Worm (Caenorhabditis elegans) whole organism, mixed stage, embryonic: ENCODE data around the gene rga-5.

Experiments used
- M03D4.4 ChIP-seq: sonication (generic microtip); optimal IDR thresholded peaks from 2 replicates; lab custom pipeline; 2017; ENCODE audit warnings: mild to moderate bottlenecking, missing genetic modification characterization, missing compliant biosample characterization
- bed-3 ChIP-seq: fragments of 200-800 bp; sonication (Bioruptor generic); optimal IDR thresholded peaks from 3 replicates; lab custom pipeline; 2018; ENCODE audit warnings: mild to moderate bottlenecking, missing genetic modification characterization, moderate library complexity, missing compliant biosample characterization
- blmp-1 ChIP-seq: fragments of 150-350 bp; optimal IDR thresholded peaks from 2 replicates; lab custom pipeline; 2014; ENCODE audit warnings: missing biosample characterization, missing genetic modification characterization
- ceh-39 ChIP-seq: fragments of 150-350 bp; optimal IDR thresholded peaks from 2 replicates; lab custom pipeline; 2014; ENCODE audit warnings: missing biosample characterization, missing genetic modification characterization
- ceh-43 ChIP-seq: fragments of 200-800 bp; sonication (Bioruptor generic); optimal IDR thresholded peaks from 2 replicates; lab custom pipeline; 2018; ENCODE audit warnings: mild to moderate bottlenecking, missing genetic modification characterization, moderate library complexity, missing compliant biosample characterization
- ceh-83 ChIP-seq: fragments of 200-800 bp; sonication (Bioruptor generic); optimal IDR thresholded peaks from 2 replicates; lab custom pipeline; 2018; ENCODE audit warnings: mild to moderate bottlenecking, missing genetic modification characterization, missing compliant biosample characterization
- ces-1 ChIP-seq: fragments of 150-350 bp; optimal IDR thresholded peaks from 2 replicates; lab custom pipeline; 2014; ENCODE audit warnings: missing biosample characterization, missing genetic modification reagents, missing genetic modification characterization
- cnd-1 ChIP-seq: fragments of 200-800 bp; sonication (Bioruptor generic); optimal IDR thresholded peaks from 2 replicates; lab custom pipeline; 2018; ENCODE audit warnings: mild to moderate bottlenecking, missing genetic modification characterization, missing compliant biosample characterization
- drap-1 ChIP-seq: fragments of 200-800 bp; sonication (Bioruptor generic); optimal IDR thresholded peaks from 3 replicates; lab custom pipeline; 2018; ENCODE audit warnings: mild to moderate bottlenecking, missing genetic modification characterization, missing compliant biosample characterization
- elt-1 ChIP-seq: sonication (generic microtip); optimal IDR thresholded peaks from 2 replicates; lab custom pipeline; 2017; ENCODE audit warnings: missing genetic modification characterization, mild to moderate bottlenecking, missing compliant biosample characterization, antibody characterized with exemption, moderate library complexity, borderline replicate concordance; ENCODE audit not compliant: insufficient read depth
- elt-3 ChIP-seq: fragments of 150-350 bp; optimal IDR thresholded peaks from 2 replicates; lab custom pipeline; 2014; ENCODE audit warnings: missing biosample characterization, missing genetic modification characterization
- flh-1 ChIP-seq: fragments of 200-800 bp; sonication (Bioruptor generic); optimal IDR thresholded peaks from 2 replicates; lab custom pipeline; 2018; ENCODE audit warnings: mild to moderate bottlenecking, missing genetic modification characterization, moderate library complexity, missing compliant biosample characterization
- ham-2 ChIP-seq: fragments of 200-800 bp; sonication (Bioruptor generic); optimal IDR thresholded peaks from 2 replicates; lab custom pipeline; 2018; ENCODE audit warnings: mild to moderate bottlenecking, missing genetic modification characterization, missing compliant biosample characterization
- hlh-1 ChIP-seq: fragments of 150-350 bp; optimal IDR thresholded peaks from 2 replicates; lab custom pipeline; 2014; ENCODE audit warnings: missing biosample characterization, missing genetic modification reagents, missing genetic modification characterization
- lin-13 ChIP-seq: fragments of 150-350 bp; optimal IDR thresholded peaks from 2 replicates; lab custom pipeline; 2014; ENCODE audit warnings: missing biosample characterization, missing genetic modification characterization
- lin-32 ChIP-seq: fragments of 200-800 bp; sonication (Bioruptor generic); optimal IDR thresholded peaks from 2 replicates; lab custom pipeline; 2018; ENCODE audit warnings: mild to moderate bottlenecking, missing genetic modification characterization, missing compliant biosample characterization
- lsy-2 ChIP-seq: fragments of 150-350 bp; optimal IDR thresholded peaks from 2 replicates; lab custom pipeline; 2014; ENCODE audit warnings: missing biosample characterization, missing genetic modification characterization
- mab-5 ChIP-seq: fragments of 150-350 bp; optimal IDR thresholded peaks from 2 replicates; lab custom pipeline; 2014; ENCODE audit warnings: missing biosample characterization, missing genetic modification characterization
- mep-1 ChIP-seq: fragments of 150-350 bp; optimal IDR thresholded peaks from 2 replicates; lab custom pipeline; 2017; ENCODE audit warnings: missing biosample characterization, missing genetic modification reagents, missing genetic modification characterization, inconsistent platforms
- mls-2 ChIP-seq: sonication (generic microtip); optimal IDR thresholded peaks from 2 replicates; lab custom pipeline; 2016; ENCODE audit warnings: mild to moderate bottlenecking, missing genetic modification characterization, moderate library complexity, missing compliant biosample characterization
- nhr-12 ChIP-seq: fragments of 150-350 bp; optimal IDR thresholded peaks from 2 replicates; lab custom pipeline; 2014; ENCODE audit warnings: missing biosample characterization, missing genetic modification characterization
- nhr-2 ChIP-seq: fragments of 150-350 bp; optimal IDR thresholded peaks from 2 replicates; lab custom pipeline; 2014; ENCODE audit warnings: missing biosample characterization, missing genetic modification characterization
- nhr-28 ChIP-seq: fragments of 150-350 bp; optimal IDR thresholded peaks from 2 replicates; lab custom pipeline; 2014; ENCODE audit warnings: missing biosample characterization, missing genetic modification characterization
- nhr-76 ChIP-seq: sonication (generic microtip); optimal IDR thresholded peaks from 2 replicates; lab custom pipeline; 2017; ENCODE audit warnings: missing biosample characterization, missing genetic modification characterization
- pha-4 ChIP-seq: fragments of 150-350 bp; optimal IDR thresholded peaks from 2 replicates; lab custom pipeline; 2018; ENCODE audit warnings: missing biosample characterization, missing genetic modification reagents, missing genetic modification characterization
- sem-2 ChIP-seq: fragments of 200-800 bp; sonication (Bioruptor generic); optimal IDR thresholded peaks from 2 replicates; lab custom pipeline; 2018; ENCODE audit warnings: mild to moderate bottlenecking, missing genetic modification characterization, missing compliant biosample characterization
- sptf-1 ChIP-seq: sonication (generic microtip); optimal IDR thresholded peaks from 2 replicates; lab custom pipeline; 2017; ENCODE audit warnings: mild to moderate bottlenecking, missing genetic modification characterization, moderate library complexity, missing compliant biosample characterization
- unc-120 ChIP-seq: sonication (generic microtip); optimal IDR thresholded peaks from 2 replicates; lab custom pipeline; 2017; ENCODE audit warnings: missing genetic modification characterization, missing compliant biosample characterization; ENCODE audit not compliant: poor library complexity, severe bottlenecking
- unc-39 ChIP-seq: fragments of 150-350 bp; optimal IDR thresholded peaks from 2 replicates; lab custom pipeline; 2014; ENCODE audit warnings: missing biosample characterization, missing genetic modification characterization
- zip-8 ChIP-seq: fragments of 150-350 bp; optimal IDR thresholded peaks from 2 replicates; lab custom pipeline; 2014; ENCODE audit warnings: missing biosample characterization, missing genetic modification characterization
- ztf-11 ChIP-seq: fragments of 150-350 bp; optimal IDR thresholded peaks from 2 replicates; lab custom pipeline; 2014; ENCODE audit warnings: missing biosample characterization, missing genetic modification characterization

The rga-5 gene

DNA sequence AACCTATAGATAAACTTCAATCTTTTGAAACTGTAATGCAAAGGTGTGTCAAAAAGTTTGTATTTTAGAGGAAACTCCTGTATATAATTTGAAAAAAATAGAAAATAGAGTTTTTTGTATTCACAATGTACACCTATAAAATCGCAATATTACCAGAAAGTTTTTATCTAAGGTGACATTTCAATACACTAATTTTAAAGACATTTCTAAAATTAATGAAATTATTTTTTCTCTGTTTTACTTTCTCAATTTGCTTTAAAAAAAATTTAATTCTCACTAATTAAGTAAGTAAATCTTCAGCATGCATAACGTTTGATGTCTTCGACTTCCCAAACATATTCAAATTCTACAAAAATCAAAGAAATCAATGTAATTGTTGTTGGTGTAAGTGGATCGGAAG, at the start of gene rga-5:
Gene rga-5, plus strand, starts transcription at position 301 of the 400 bp plus-strand sequence.
- no peak for TF ChIP-seq pha-4
- no peak for TF ChIP-seq bed-3 (GFP tag; lab: Kevin White, UChicago)
- TF ChIP-seq unc-39 (tag; lab: Kevin White, UChicago): no peak
- TF ChIP-seq drap-1 (GFP tag; lab: Kevin White, UChicago): no peak
- no peak for TF ChIP-seq flh-1
- no peak for TF ChIP-seq sem-2
- TF ChIP-seq nhr-2 (tag; lab: Kevin White, UChicago): no peak
- no peak for TF ChIP-seq ceh-83 (GFP tag; lab: Kevin White, UChicago)
- TF ChIP-seq ces-1: no peak
- no peak for TF ChIP-seq hlh-1 (tag; lab: Kevin White, UChicago)
- no peak for TF ChIP-seq lin-13 (tag; lab: Kevin White, UChicago)
- TF ChIP-seq nhr-12 (tag; lab: Kevin White, UChicago): no peak
- TF ChIP-seq, all 35 proteins: peak for 0

- TF ChIP-seq cnd-1 (no peak), M03D4.4 (tag; lab: Kevin White, UChicago) (no peak), unc-120 (tag; lab: Kevin White, UChicago) (no peak), elt-1 (no peak), sptf-1 (tag; lab: Kevin White, UChicago) (no peak), blmp-1 (no peak), mls-2 (tag; lab: Kevin White, UChicago) (no peak), ceh-43 (GFP tag; lab: Kevin White, UChicago) (no peak), ceh-39 (tag; lab: Kevin White, UChicago) (no peak), lin-13 (tag; lab: Kevin White, UChicago) (no peak), ces-1 (no peak), nhr-28 (no peak), ztf-11 (tag; lab: Kevin White, UChicago) (no peak), nhr-2 (tag; lab: Kevin White, UChicago) (no peak)
- TF ChIP-seq, all 35 proteins: peak for 0
Observed at ce11 chrIV:13778710-13779109, 49.0 kb upstream of the rga-5 start, which contains the start of gene gly-10. gly-10 (plus strand) TSS chrIV:13779096.

DNA sequence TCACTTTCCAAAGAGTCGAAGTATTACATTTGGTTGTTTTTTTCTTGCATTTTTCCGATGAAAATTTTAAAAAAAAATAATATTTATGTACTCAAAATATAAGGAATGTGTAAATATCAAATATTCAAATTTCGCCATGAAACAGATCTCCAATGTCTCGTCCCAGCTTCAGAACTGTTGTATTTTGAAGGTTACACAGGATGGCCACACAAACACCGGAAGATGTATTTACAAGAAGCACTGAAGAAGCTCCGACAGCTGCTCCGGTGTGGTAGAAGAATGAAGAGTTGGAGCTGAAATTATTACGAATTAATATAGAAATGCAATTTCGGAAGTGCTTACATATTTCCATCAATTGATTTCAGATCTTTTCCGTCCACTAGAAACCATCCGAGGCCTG, 45.4 kb upstream of the rga-5 start:
- no peak for TF ChIP-seq flh-1
- TF ChIP-seq unc-120 (tag; lab: Kevin White, UChicago): no peak
- no peak for TF ChIP-seq sem-2
- TF ChIP-seq zip-8 (tag; lab: Kevin White, UChicago): no peak
- TF ChIP-seq elt-3 (tag; lab: Kevin White, UChicago): no peak
- TF ChIP-seq mab-5 (tag; lab: Kevin White, UChicago): no peak
- no peak for TF ChIP-seq sptf-1 (tag; lab: Kevin White, UChicago)
- TF ChIP-seq ces-1: no peak
- no peak for TF ChIP-seq ceh-39 (tag; lab: Kevin White, UChicago)
- no peak for TF ChIP-seq mls-2 (tag; lab: Kevin White, UChicago)
- no peak for TF ChIP-seq blmp-1
- TF ChIP-seq elt-1: no peak
- no peak for TF ChIP-seq ceh-83 (GFP tag; lab: Kevin White, UChicago)
- TF ChIP-seq lin-32 (GFP tag; lab: Kevin White, UChicago): no peak
- TF ChIP-seq bed-3 (GFP tag; lab: Kevin White, UChicago): no peak
- no peak for TF ChIP-seq nhr-2 (tag; lab: Kevin White, UChicago)
- no peak for TF ChIP-seq nhr-76 (tag; lab: Kevin White, UChicago)

ce11 chrIV:13783237-13784012, 44.3 kb upstream of the rga-5 start, which contains the start of gene iscu-1:
iscu-1 (plus strand) TSS chrIV:13783962.
- TF ChIP-seq ces-1: peak; percentile 9
- TF ChIP-seq mep-1 (tag; lab: Kevin White, UChicago): peak; percentile 4
- TF ChIP-seq sptf-1 (tag; lab: Kevin White, UChicago): peak; percentile 24
- TF ChIP-seq bed-3 (GFP tag; lab: Kevin White, UChicago): no peak

DNA sequence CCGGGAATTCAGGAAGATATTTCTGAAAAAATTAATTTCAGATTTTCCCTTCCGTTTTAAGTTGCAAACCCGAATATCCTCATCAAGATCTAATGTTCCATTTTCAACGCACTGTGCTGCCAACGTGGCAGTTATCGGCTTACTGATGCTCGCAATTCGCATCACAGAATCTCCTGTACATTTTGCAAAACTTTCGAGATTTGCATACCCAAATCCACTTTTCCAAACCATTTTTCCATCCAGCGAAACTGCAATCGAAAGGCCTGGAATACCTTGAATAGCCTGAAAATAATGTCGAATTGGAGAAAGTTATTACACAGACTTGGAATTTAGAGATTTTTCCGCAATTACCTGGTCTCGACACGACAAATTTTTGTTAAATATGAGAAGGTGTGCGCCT, 42.9 kb upstream of the rga-5 start:
- TF ChIP-seq mep-1 (tag; lab: Kevin White, UChicago) (no peak), sptf-1 (tag; lab: Kevin White, UChicago) (no peak), lsy-2 (tag; lab: Kevin White, UChicago) (no peak), zip-8 (tag; lab: Kevin White, UChicago) (no peak), blmp-1 (no peak), mls-2 (tag; lab: Kevin White, UChicago) (no peak), sem-2 (no peak), pha-4 (no peak), nhr-76 (tag; lab: Kevin White, UChicago) (no peak), ham-2 (GFP tag; lab: Kevin White, UChicago) (no peak), ces-1 (no peak)
- TF ChIP-seq, all 35 proteins: peak for 0
